Worm (Caenorhabditis elegans) whole organism, late embryonic: ENCODE measurements around the gene aqp-2.
A peak's percentile ranks its signal among the peaks of the same experiment; 100 is the strongest.

Experiments
- C38D4.7 ChIP-seq: fragments of 200-800 bp; sonication (Bioruptor generic); optimal IDR thresholded peaks from 2 replicates; lab custom pipeline; 2018; ENCODE audit warnings: mild to moderate bottlenecking, missing genetic modification characterization, moderate library complexity, missing compliant biosample characterization
- elt-2 ChIP-seq: sonication (generic microtip); optimal IDR thresholded peaks from 2 replicates; lab custom pipeline; 2016; ENCODE audit warnings: missing genetic modification reagents, missing genetic modification characterization, missing compliant biosample characterization
- fkh-6 ChIP-seq: sonication (generic microtip); optimal IDR thresholded peaks from 2 replicates; lab custom pipeline; 2016; ENCODE audit warnings: missing genetic modification characterization, missing compliant biosample characterization
- hlh-13 ChIP-seq: fragments of 200-800 bp; sonication (Bioruptor generic); optimal IDR thresholded peaks from 2 replicates; lab custom pipeline; 2018; ENCODE audit warnings: mild to moderate bottlenecking, missing genetic modification characterization, missing compliant biosample characterization
- hlh-30 ChIP-seq: sonication (generic microtip); optimal IDR thresholded peaks from 2 replicates; lab custom pipeline; 2017; ENCODE audit warnings: antibody characterized with exemption, missing genetic modification characterization, missing compliant biosample characterization; ENCODE audit not compliant: insufficient read depth
- nfya-1 ChIP-seq: sonication (generic microtip); optimal IDR thresholded peaks from 2 replicates; lab custom pipeline; 2017; ENCODE audit warnings: missing genetic modification characterization, mild to moderate bottlenecking, missing compliant biosample characterization, antibody characterized with exemption, moderate library complexity
- odd-2 ChIP-seq: sonication (generic microtip); optimal IDR thresholded peaks from 2 replicates; lab custom pipeline; 2017; ENCODE audit warnings: antibody characterized with exemption, mild to moderate bottlenecking, missing genetic modification characterization, missing compliant biosample characterization
- pag-3 ChIP-seq: sonication (generic microtip); optimal IDR thresholded peaks from 2 replicates; lab custom pipeline; 2016; ENCODE audit warnings: missing compliant biosample characterization, missing genetic modification characterization, borderline replicate concordance
- pax-1 ChIP-seq: fragments of 150-350 bp; optimal IDR thresholded peaks from 2 replicates; lab custom pipeline; 2014; ENCODE audit warnings: missing biosample characterization, missing genetic modification characterization
- pha-4 ChIP-seq: fragments of 150-350 bp; optimal IDR thresholded peaks from 2 replicates; lab custom pipeline; 2018; ENCODE audit warnings: missing biosample characterization, missing genetic modification reagents, missing genetic modification characterization
- pqm-1 ChIP-seq: sonication (generic microtip); optimal IDR thresholded peaks from 2 replicates; lab custom pipeline; 2016; ENCODE audit warnings: missing genetic modification characterization, missing compliant biosample characterization
- tbx-7 ChIP-seq: sonication (generic microtip); optimal IDR thresholded peaks from 2 replicates; lab custom pipeline; 2016; ENCODE audit warnings: missing genotype, missing genetic modification characterization, missing compliant biosample characterization
- ztf-16 ChIP-seq: sonication (generic microtip); optimal IDR thresholded peaks from 2 replicates; lab custom pipeline; 2017; ENCODE audit warnings: missing genetic modification characterization, missing compliant biosample characterization

- TF ChIP-seq pha-4 (tag; lab: Kevin White, UChicago) (no peak), pax-1 (tag; lab: Kevin White, UChicago) (no peak), hlh-30 (peak; percentile 34), nfya-1 (no peak), hlh-13 (GFP tag; lab: Kevin White, UChicago) (no peak), pag-3 (tag; lab: Kevin White, UChicago) (no peak), C38D4.7 (GFP tag; lab: Kevin White, UChicago) (no peak), ztf-16 (tag; lab: Kevin White, UChicago) (no peak), elt-2 (tag; lab: Kevin White, UChicago) (no peak), pqm-1 (tag; lab: Kevin White, UChicago) (no peak), tbx-7 (tag; lab: Kevin White, UChicago) (no peak), odd-2 (tag; lab: Kevin White, UChicago) (no peak), fkh-6 (tag; lab: Kevin White, UChicago) (no peak)
Measured at ce11 chrII:9263784-9264183, 2.0 kb upstream of the aqp-2 start.
